Fruit fly (Drosophila melanogaster) whole organism, embryonic: ENCODE results near the gene Max.

ENCODE experiments used
- CG10267 ChIP-seq: fragments of 200-800 bp; sonication (Bioruptor generic); optimal IDR thresholded peaks from 2 replicates; lab custom pipeline; 2018; ENCODE audit warnings: missing biosample characterization, mild to moderate bottlenecking, missing genetic modification characterization, moderate library complexity
- CG10431 ChIP-seq: fragments of 200-800 bp; sonication (Bioruptor generic); optimal IDR thresholded peaks from 3 replicates; lab custom pipeline; 2018; ENCODE audit warnings: missing biosample characterization, mild to moderate bottlenecking, missing genetic modification characterization
- CG10543 ChIP-seq: fragments of 200-800 bp; sonication (Bioruptor generic); optimal IDR thresholded peaks from 3 replicates; lab custom pipeline; 2017; ENCODE audit warnings: missing biosample characterization, mild to moderate bottlenecking, missing genetic modification characterization, moderate library complexity
- CG10959 ChIP-seq: fragments of 200-800 bp; sonication (Bioruptor generic); IDR thresholded peaks from 2 replicates; pipeline ENCODE4 v1.3.6; 2022; ENCODE audit warnings: missing biosample characterization, missing genetic modification characterization
- CG11504 ChIP-seq: fragments of 200-800 bp; sonication (Bioruptor generic); optimal IDR thresholded peaks from 3 replicates; lab custom pipeline; 2019; ENCODE audit warnings: missing biosample characterization, mild to moderate bottlenecking, missing genetic modification characterization, moderate library complexity
- CG13775 ChIP-seq: fragments of 200-800 bp; sonication (Bioruptor generic); optimal IDR thresholded peaks from 3 replicates; lab custom pipeline; 2017; ENCODE audit warnings: missing biosample characterization, mild to moderate bottlenecking, missing genetic modification characterization
- CG14441 ChIP-seq: fragments of 200-800 bp; sonication (Bioruptor generic); IDR thresholded peaks from 2 replicates; pipeline ENCODE4 v1.3.6; 2022; ENCODE audit warnings: missing biosample characterization, missing genetic modification characterization
- CG14860 ChIP-seq: fragments of 200-800 bp; sonication (Bioruptor generic); IDR thresholded peaks from 3 replicates; pipeline ENCODE4 v1.3.6; 2022; ENCODE audit warnings: missing biosample characterization, missing genetic modification characterization; ENCODE audit not compliant: partially characterized antibody
- CG14965 ChIP-seq: fragments of 200-800 bp; sonication (Bioruptor generic); optimal IDR thresholded peaks from 2 replicates; lab custom pipeline; 2016; ENCODE audit warnings: missing biosample characterization, missing genetic modification characterization, borderline replicate concordance
- CG15696 ChIP-seq: fragments of 200-800 bp; sonication (Bioruptor generic); optimal IDR thresholded peaks from 2 replicates; lab custom pipeline; 2019; ENCODE audit warnings: missing biosample characterization, mild to moderate bottlenecking, missing genetic modification characterization, moderate library complexity
- CG17359 ChIP-seq: fragments of 200-800 bp; sonication (Bioruptor generic); optimal IDR thresholded peaks from 3 replicates; lab custom pipeline; 2018; ENCODE audit warnings: missing biosample characterization, mild to moderate bottlenecking, missing genetic modification characterization, moderate library complexity
- CG3065 ChIP-seq: fragments of 200-800 bp; sonication (Bioruptor generic); optimal IDR thresholded peaks from 2 replicates; lab custom pipeline; 2016; ENCODE audit warnings: missing biosample characterization, missing genetic modification characterization
- CG31224 ChIP-seq: fragments of 200-800 bp; sonication (Bioruptor generic); IDR thresholded peaks from 2 replicates; pipeline ENCODE4 v1.3.6; 2022; ENCODE audit warnings: missing biosample characterization, missing genetic modification characterization
- CG3281 ChIP-seq: fragments of 200-800 bp; sonication (Bioruptor generic); optimal IDR thresholded peaks from 3 replicates; lab custom pipeline; 2017; ENCODE audit warnings: missing biosample characterization, mild to moderate bottlenecking, missing genetic modification characterization
- CG4617 ChIP-seq: fragments of 200-800 bp; sonication (Bioruptor generic); optimal IDR thresholded peaks from 3 replicates; lab custom pipeline; 2016; ENCODE audit warnings: missing biosample characterization, missing genetic modification characterization, borderline replicate concordance
- CG9727 ChIP-seq: fragments of 200-800 bp; sonication (Bioruptor generic); optimal IDR thresholded peaks from 3 replicates; lab custom pipeline; 2017; ENCODE audit warnings: missing biosample characterization, mild to moderate bottlenecking, missing genetic modification characterization
- CoRest ChIP-seq: fragments of 200-800 bp; sonication (Bioruptor generic); optimal IDR thresholded peaks from 3 replicates; lab custom pipeline; 2018; ENCODE audit warnings: missing biosample characterization, mild to moderate bottlenecking, missing genetic modification characterization, moderate library complexity
- Doc2 ChIP-seq: fragments of 200-800 bp; sonication (Bioruptor generic); IDR thresholded peaks from 2 replicates; pipeline ENCODE4 v1.3.6; 2022; ENCODE audit warnings: missing biosample characterization, missing genetic modification characterization
- Doc3 ChIP-seq: fragments of 200-800 bp; sonication (Bioruptor generic); IDR thresholded peaks from 3 replicates; pipeline ENCODE4 v1.3.6; 2022; ENCODE audit warnings: missing biosample characterization, missing genetic modification characterization; ENCODE audit not compliant: partially characterized antibody
- Fer1 ChIP-seq: fragments of 200-800 bp; sonication (Bioruptor generic); optimal IDR thresholded peaks from 2 replicates; lab custom pipeline; 2017; ENCODE audit warnings: missing biosample characterization, mild to moderate bottlenecking, missing genetic modification characterization
- H2.0 ChIP-seq: fragments of 200-800 bp; sonication (Bioruptor generic); IDR thresholded peaks from 2 replicates; pipeline ENCODE4 v1.3.6; 2022; ENCODE audit warnings: missing biosample characterization, missing genetic modification characterization
- Hey ChIP-seq: fragments of 200-800 bp; sonication (Bioruptor generic); optimal IDR thresholded peaks from 3 replicates; lab custom pipeline; 2018; ENCODE audit warnings: missing biosample characterization, mild to moderate bottlenecking, missing genetic modification characterization
- HmgZ ChIP-seq: fragments of 200-800 bp; sonication (Bioruptor generic); optimal IDR thresholded peaks from 2 replicates; lab custom pipeline; 2018; ENCODE audit warnings: missing biosample characterization, mild to moderate bottlenecking, missing genetic modification characterization
- Hmr ChIP-seq: fragments of 200-800 bp; sonication (Bioruptor generic); optimal IDR thresholded peaks from 3 replicates; lab custom pipeline; 2017; ENCODE audit warnings: mild to moderate bottlenecking, missing biosample characterization, missing genetic modification reagents, missing genetic modification characterization
- MTF-1 ChIP-seq: fragments of 200-800 bp; sonication (Bioruptor generic); optimal IDR thresholded peaks from 2 replicates; lab custom pipeline; 2018; ENCODE audit warnings: missing biosample characterization, mild to moderate bottlenecking, missing genetic modification characterization, borderline replicate concordance
- Med ChIP-seq: fragments of 200-800 bp; sonication (Bioruptor generic); peaks from one replicate; lab custom pipeline; 2016; ENCODE audit warnings: missing biosample characterization, missing genetic modification characterization, mild to moderate bottlenecking, inconsistent platforms, moderate library complexity
- NC2β ChIP-seq: fragments of 200-800 bp; sonication (Bioruptor generic); optimal IDR thresholded peaks from 2 replicates; lab custom pipeline; 2016; ENCODE audit warnings: missing biosample characterization, missing genetic modification characterization
- Nf-YA ChIP-seq: fragments of 200-800 bp; sonication (Bioruptor generic); IDR thresholded peaks from 2 replicates; pipeline ENCODE4 v1.3.6; 2022; ENCODE audit warnings: missing biosample characterization, missing genetic modification characterization
- Oli ChIP-seq: fragments of 200-800 bp; sonication (Bioruptor generic); optimal IDR thresholded peaks from 2 replicates; lab custom pipeline; 2018; ENCODE audit warnings: missing biosample characterization, mild to moderate bottlenecking, missing genetic modification characterization, moderate library complexity
- Pdp1 ChIP-seq, 2 experiments: fragments of 200-800 bp; sonication (Bioruptor generic); optimal IDR thresholded peaks; 3 replicates each; lab custom pipeline; 2016; ENCODE audit warnings: missing biosample characterization in 2 of 2, missing genetic modification characterization in 2 of 2, mild to moderate bottlenecking in 1 of 2, moderate library complexity in 1 of 2
- Side ChIP-seq: fragments of 200-800 bp; sonication (Bioruptor generic); optimal IDR thresholded peaks from 2 replicates; lab custom pipeline; 2016; ENCODE audit warnings: missing biosample characterization, missing genetic modification characterization
- Taf1 ChIP-seq: fragments of 200-800 bp; sonication (Bioruptor generic); IDR thresholded peaks from 2 replicates; pipeline ENCODE4 v1.3.6; 2022; ENCODE audit warnings: missing biosample characterization, missing genetic modification characterization
- Xrp1 ChIP-seq: fragments of 200-800 bp; sonication (Bioruptor generic); IDR thresholded peaks from 2 replicates; pipeline ENCODE4 v1.3.6; 2022; ENCODE audit warnings: missing biosample characterization, missing genetic modification characterization
- dmrt11E ChIP-seq: fragments of 200-800 bp; sonication (Bioruptor generic); optimal IDR thresholded peaks from 3 replicates; lab custom pipeline; 2018; ENCODE audit warnings: missing biosample characterization, mild to moderate bottlenecking, missing genetic modification characterization, moderate library complexity
- dpn ChIP-seq, 2 experiments: fragments of 200-800 bp; sonication (Bioruptor generic); optimal IDR thresholded peaks; 3 replicates each; lab custom pipeline; 2016; ENCODE audit warnings: missing biosample characterization in 2 of 2, missing genetic modification characterization in 2 of 2
- fd96Cb ChIP-seq: fragments of 200-800 bp; sonication (Bioruptor generic); optimal IDR thresholded peaks from 2 replicates; lab custom pipeline; 2018; ENCODE audit warnings: missing biosample characterization, mild to moderate bottlenecking, missing genetic modification characterization, moderate library complexity
- gcm2 ChIP-seq: fragments of 200-800 bp; sonication (Bioruptor generic); optimal IDR thresholded peaks from 2 replicates; lab custom pipeline; 2016; ENCODE audit warnings: missing biosample characterization, missing genetic modification characterization
- grau ChIP-seq: fragments of 200-800 bp; optimal IDR thresholded peaks from 3 replicates; lab custom pipeline; 2019; ENCODE audit warnings: missing biosample characterization, mild to moderate bottlenecking, missing genetic modification characterization, moderate library complexity
- grn ChIP-seq: fragments of 200-800 bp; sonication (Bioruptor generic); optimal IDR thresholded peaks from 3 replicates; lab custom pipeline; 2017; ENCODE audit warnings: missing biosample characterization, missing genetic modification characterization
- jing ChIP-seq: fragments of 200-800 bp; sonication (Bioruptor generic); optimal IDR thresholded peaks from 2 replicates; lab custom pipeline; 2018; ENCODE audit warnings: missing biosample characterization, mild to moderate bottlenecking, missing genetic modification characterization
- kay ChIP-seq: fragments of 200-800 bp; sonication (Bioruptor generic); optimal IDR thresholded peaks from 2 replicates; lab custom pipeline; 2016; ENCODE audit warnings: missing biosample characterization, missing genetic modification characterization
- ken ChIP-seq: fragments of 200-800 bp; sonication (Bioruptor generic); IDR thresholded peaks from 3 replicates; pipeline ENCODE4 v1.3.6; 2022; ENCODE audit warnings: missing biosample characterization, missing genetic modification characterization
- maf-S ChIP-seq: fragments of 200-800 bp; sonication (Bioruptor generic); optimal IDR thresholded peaks from 2 replicates; lab custom pipeline; 2016; ENCODE audit warnings: missing biosample characterization, missing genetic modification characterization
- pb ChIP-seq: fragments of 200-800 bp; sonication (Bioruptor generic); optimal IDR thresholded peaks from 3 replicates; lab custom pipeline; 2016; ENCODE audit warnings: missing biosample characterization, missing genetic modification characterization
- pzg ChIP-seq: fragments of 200-800 bp; sonication (Bioruptor generic); optimal IDR thresholded peaks from 3 replicates; lab custom pipeline; 2018; ENCODE audit warnings: missing biosample characterization, mild to moderate bottlenecking, missing genetic modification characterization, moderate library complexity
- stc ChIP-seq: fragments of 200-800 bp; sonication (Bioruptor generic); IDR thresholded peaks from 2 replicates; pipeline ENCODE4 v1.3.6; 2022; ENCODE audit warnings: missing biosample characterization, missing genetic modification characterization
- twi ChIP-seq: fragments of 200-800 bp; optimal IDR thresholded peaks from 2 replicates; lab custom pipeline; 2019; ENCODE audit warnings: missing biosample characterization, mild to moderate bottlenecking, missing genetic modification characterization, moderate library complexity
- yki ChIP-seq: fragments of >200 bp; optimal IDR thresholded peaks from 3 replicates; lab custom pipeline; 2018
- z ChIP-seq: fragments of 200-800 bp; sonication (Bioruptor generic); IDR thresholded peaks from 3 replicates; pipeline ENCODE4 v1.3.6; 2022; ENCODE audit warnings: missing biosample characterization, missing genetic modification characterization
- zen ChIP-seq: fragments of 200-800 bp; sonication (Bioruptor generic); optimal IDR thresholded peaks from 3 replicates; lab custom pipeline; 2018; ENCODE audit warnings: missing biosample characterization, mild to moderate bottlenecking, missing genetic modification characterization, moderate library complexity
- zfh2 ChIP-seq: fragments of 200-800 bp; sonication (Bioruptor generic); optimal IDR thresholded peaks from 2 replicates; lab custom pipeline; 2016; ENCODE audit warnings: missing biosample characterization, missing genetic modification characterization

Max gene

DNA sequence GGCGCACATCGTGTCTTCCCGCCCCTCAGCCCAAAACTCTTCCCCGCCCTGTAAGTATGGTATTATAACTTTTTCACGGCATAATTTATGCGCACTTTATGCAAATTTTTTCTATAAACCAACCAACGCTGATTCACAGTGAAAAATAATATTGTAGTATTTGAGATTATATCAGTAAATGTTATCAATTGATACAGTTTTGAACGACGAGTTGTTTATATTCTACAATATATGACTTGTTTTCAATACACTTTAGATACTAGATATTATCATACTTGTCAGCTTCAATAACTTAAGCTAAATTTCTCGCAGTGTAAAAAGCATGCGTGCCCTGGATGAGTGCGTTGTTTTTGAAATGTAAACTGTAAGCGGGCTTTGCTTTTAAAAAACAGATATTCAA is 47.6 kb downstream of the Max start (continued):
- TF ChIP-seq HmgZ (tag; lab: Kevin White, UChicago) (peak; percentile 11), CG10267 (tag; lab: Kevin White, UChicago) (peak; percentile 10), Doc2 (no peak), Hey (tag; lab: Kevin White, UChicago) (no peak), Pdp1 (GFP tag; optimal IDR thresholded peaks at IDR 0.05; lab: Kevin White, UChicago) (peak in 1 of 2 experiments; percentile 6), NC2β (GFP tag; lab: Kevin White, UChicago) (no peak), dmrt11E (tag; lab: Kevin White, UChicago) (no peak), CG10431 (no peak), Xrp1 (GFP tag; lab: Robert Waterston, UW) (peak; percentile 55; the same call in 1 of the 2 replicates), Fer1 (peak; percentile 71), pb (GFP tag; lab: Kevin White, UChicago) (no peak), CG13775 (GFP tag; lab: Kevin White, UChicago) (no peak), Oli (tag; lab: Kevin White, UChicago) (peak; percentile 34), zfh2 (no peak), zen (tag; lab: Kevin White, UChicago) (no peak), Side (GFP tag; lab: Kevin White, UChicago) (no peak), CG10543 (GFP tag; lab: Kevin White, UChicago) (no peak), dpn (GFP tag; optimal IDR thresholded peaks at IDR 0.05; lab: Kevin White, UChicago) (peak in 1 of 2 experiments; percentile 29), CG3065 (GFP tag; lab: Kevin White, UChicago) (no peak), CG14441 (GFP tag; lab: Robert Waterston, UW) (peak; percentile 22; the same call in 1 of the 2 replicates), gcm2 (no peak), CG9727 (peak; percentile 32), Med (GFP tag; lab: Kevin White, UChicago) (peak; percentile 69), twi (tag; lab: Kevin White, UChicago) (no peak), CG17359 (tag; lab: Kevin White, UChicago) (peak; percentile 62), CG3281 (peak; percentile 67), Nf-YA (GFP tag; lab: Robert Waterston, UW) (no peak), yki (no peak), Hmr (GFP tag; lab: Kevin White, UChicago) (peak; percentile 58), H2.0 (no peak), CG11504 (tag; lab: Kevin White, UChicago) (peak; percentile 69), CG14860 (no peak), grn (no peak), stc (GFP tag; lab: Robert Waterston, UW) (peak; percentile 48; the same call in 1 of the 2 replicates), z (GFP tag; lab: Robert Waterston, UW) (no peak), CG31224 (GFP tag; lab: Robert Waterston, UW) (peak; percentile 22; the same call in 1 of the 2 replicates), CG14965 (GFP tag; lab: Kevin White, UChicago) (no peak), MTF-1 (GFP tag; lab: Kevin White, UChicago) (peak; percentile 17), kay (GFP tag; lab: Kevin White, UChicago) (no peak), Doc3 (GFP tag; lab: Robert Waterston, UW) (no peak), pzg (GFP tag; lab: Kevin White, UChicago) (no peak), CG4617 (GFP tag; lab: Kevin White, UChicago) (no peak), maf-S (GFP tag; lab: Kevin White, UChicago) (no peak), CG15696 (no peak), jing (GFP tag; lab: Kevin White, UChicago) (no peak), fd96Cb (peak; percentile 27), CoRest (peak; percentile 45), ken (GFP tag; lab: Robert Waterston, UW) (0 out of 3 replicates have a peak, but pooled peaks have one; percentile 21), CG10959 (no peak), Taf1 (GFP tag; lab: Robert Waterston, UW) (no peak), grau (peak; percentile 60)
